Worm (Caenorhabditis elegans): ENCODE measurements around the gene F10E7.5.

DNA sequence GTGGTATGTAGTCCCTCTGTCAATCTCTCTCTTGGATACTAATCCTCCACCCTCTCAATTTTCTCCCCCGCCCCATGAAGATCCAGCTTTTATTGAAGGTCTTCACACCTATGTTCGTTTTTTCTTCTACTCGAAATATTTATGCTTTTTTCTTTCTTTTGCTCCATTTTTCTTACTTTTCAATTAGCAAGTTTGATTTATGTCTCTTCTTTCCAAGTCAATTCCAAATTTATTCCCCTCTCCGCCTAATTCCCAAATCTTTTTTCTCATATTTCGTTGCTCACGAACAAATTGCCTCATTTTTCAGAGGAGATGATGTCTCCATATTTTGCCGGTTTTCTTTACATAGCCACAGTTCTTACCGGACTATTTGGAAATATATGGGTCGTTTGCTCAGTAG, 32.5 kb downstream of the F10E7.5 start, which contains the start of gene npr-31:
- TF ChIP-seq him-1 (tag; optimal IDR thresholded peaks at IDR 0.05) (no peak), W03F9.2 (tag; optimal IDR thresholded peaks at IDR 0.05) (no peak), dao-5 (tag; optimal IDR thresholded peaks at IDR 0.05) (no peak)

All from whole organism, L4/young adult.